Fruit fly (Drosophila melanogaster) whole organism, prepupa: Measurements from ENCODE around the gene Neurl4.

Experiments used
- Blimp-1 ChIP-seq: fragments of 200-800 bp; sonication (Bioruptor generic); optimal IDR thresholded peaks from 3 replicates; lab custom pipeline; 2017; ENCODE audit warnings: missing biosample characterization, missing genetic modification characterization, mild to moderate bottlenecking, moderate library complexity, missing genetic modification reagents
- CG10631 ChIP-seq: fragments of 200-800 bp; sonication (Bioruptor generic); optimal IDR thresholded peaks from 2 replicates; lab custom pipeline; 2016; ENCODE audit warnings: missing biosample characterization, missing genetic modification characterization
- CG10669 ChIP-seq: fragments of 200-800 bp; sonication (Bioruptor generic); optimal IDR thresholded peaks from 3 replicates; lab custom pipeline; 2018; ENCODE audit warnings: missing biosample characterization, mild to moderate bottlenecking, missing genetic modification characterization, moderate library complexity
- CG11294 ChIP-seq: fragments of 200-800 bp; sonication (Bioruptor generic); IDR thresholded peaks from 2 replicates; pipeline ENCODE4 v1.3.6; 2022; ENCODE audit warnings: missing biosample characterization, missing genetic modification characterization
- CG11762 ChIP-seq: fragments of 200-800 bp; sonication (Bioruptor generic); optimal IDR thresholded peaks from 3 replicates; lab custom pipeline; 2016; ENCODE audit warnings: missing biosample characterization, missing genetic modification characterization; ENCODE audit not compliant: insufficient read depth
- CG11902 ChIP-seq: fragments of 200-800 bp; sonication (Bioruptor generic); optimal IDR thresholded peaks from 3 replicates; lab custom pipeline; 2016; ENCODE audit warnings: missing biosample characterization, missing genetic modification characterization
- CG15336 ChIP-seq: fragments of 200-800 bp; sonication (Bioruptor generic); IDR thresholded peaks from 2 replicates; pipeline ENCODE4 v1.3.6; 2022; ENCODE audit warnings: missing biosample characterization, missing genetic modification characterization
- CG1621 ChIP-seq: fragments of 200-800 bp; sonication (Bioruptor generic); optimal IDR thresholded peaks from 3 replicates; lab custom pipeline; 2018; ENCODE audit warnings: missing biosample characterization, mild to moderate bottlenecking, missing genetic modification characterization
- CG16779 ChIP-seq: fragments of 200-800 bp; sonication (Bioruptor generic); optimal IDR thresholded peaks from 3 replicates; lab custom pipeline; 2017; ENCODE audit warnings: missing biosample characterization, mild to moderate bottlenecking, missing genetic modification characterization
- CG3032 ChIP-seq: fragments of 200-800 bp; optimal IDR thresholded peaks from 2 replicates; lab custom pipeline; 2019; ENCODE audit warnings: missing biosample characterization, mild to moderate bottlenecking, missing genetic modification characterization, moderate library complexity
- CG32006 ChIP-seq: fragments of 200-800 bp; sonication (Bioruptor generic); optimal IDR thresholded peaks from 3 replicates; lab custom pipeline; 2017; ENCODE audit warnings: missing biosample characterization, mild to moderate bottlenecking, missing genetic modification characterization
- CG34406 ChIP-seq: fragments of 200-800 bp; sonication (Bioruptor generic); optimal IDR thresholded peaks from 3 replicates; lab custom pipeline; 2016; ENCODE audit warnings: missing biosample characterization, missing genetic modification characterization
- CG3919 ChIP-seq: fragments of 200-800 bp; sonication (Bioruptor generic); optimal IDR thresholded peaks from 3 replicates; lab custom pipeline; 2016; ENCODE audit warnings: missing biosample characterization, missing genetic modification characterization
- CG4318 ChIP-seq: fragments of 200-800 bp; sonication (Bioruptor generic); optimal IDR thresholded peaks from 3 replicates; lab custom pipeline; 2017; ENCODE audit warnings: missing biosample characterization, mild to moderate bottlenecking, missing genetic modification characterization
- CG6808 ChIP-seq: fragments of 200-800 bp; sonication (Bioruptor generic); optimal IDR thresholded peaks from 3 replicates; lab custom pipeline; 2017; ENCODE audit warnings: missing biosample characterization, missing genetic modification characterization, mild to moderate bottlenecking, moderate library complexity, missing genetic modification reagents
- CG6854 ChIP-seq: fragments of 200-800 bp; sonication (Bioruptor generic); optimal IDR thresholded peaks from 2 replicates; lab custom pipeline; 2017; ENCODE audit warnings: missing biosample characterization, mild to moderate bottlenecking, missing genetic modification characterization
- CG7368 ChIP-seq: fragments of 200-800 bp; sonication (Bioruptor generic); optimal IDR thresholded peaks from 3 replicates; lab custom pipeline; 2016; ENCODE audit warnings: missing biosample characterization, missing genetic modification characterization
- CG8319 ChIP-seq: fragments of 200-800 bp; sonication (Bioruptor generic); optimal IDR thresholded peaks from 3 replicates; lab custom pipeline; 2016; ENCODE audit warnings: missing biosample characterization, missing genetic modification characterization
- CG8632 ChIP-seq: fragments of 200-800 bp; sonication (Bioruptor generic); optimal IDR thresholded peaks from 3 replicates; lab custom pipeline; 2016; ENCODE audit warnings: missing biosample characterization, missing genetic modification characterization
- CG9139 ChIP-seq: fragments of 200-800 bp; sonication (Bioruptor generic); optimal IDR thresholded peaks from 3 replicates; lab custom pipeline; 2017; ENCODE audit warnings: missing biosample characterization, mild to moderate bottlenecking, missing genetic modification characterization
- Eip75B ChIP-seq: fragments of 200-800 bp; sonication (Bioruptor generic); optimal IDR thresholded peaks from 3 replicates; lab custom pipeline; 2016; ENCODE audit warnings: missing biosample characterization, missing genetic modification characterization
- Eip78C ChIP-seq: fragments of 200-800 bp; sonication (Bioruptor generic); peaks from one replicate; lab custom pipeline; 2016; ENCODE audit warnings: missing biosample characterization, missing genetic modification characterization
- Ets21C ChIP-seq: fragments of 200-800 bp; sonication (Bioruptor generic); optimal IDR thresholded peaks from 3 replicates; lab custom pipeline; 2016; ENCODE audit warnings: missing biosample characterization, missing genetic modification characterization
- Gug ChIP-seq: fragments of 200-800 bp; sonication (Bioruptor generic); IDR thresholded peaks from 2 replicates; pipeline ENCODE4 v1.3.6; 2022; ENCODE audit warnings: missing biosample characterization, missing genetic modification characterization
- Hr38 ChIP-seq: sonication (Bioruptor generic); optimal IDR thresholded peaks from 2 replicates; lab custom pipeline; 2016; ENCODE audit warnings: missing biosample characterization, missing genetic modification characterization
- Hr39 ChIP-seq: fragments of 200-800 bp; sonication (Bioruptor generic); optimal IDR thresholded peaks from 2 replicates; lab custom pipeline; 2016; ENCODE audit warnings: missing biosample characterization, missing genetic modification characterization
- Lpt ChIP-seq: fragments of 200-800 bp; sonication (Bioruptor generic); optimal IDR thresholded peaks from 3 replicates; lab custom pipeline; 2016; ENCODE audit warnings: missing biosample characterization, missing genetic modification characterization
- Met ChIP-seq: fragments of 200-800 bp; sonication (Bioruptor generic); optimal IDR thresholded peaks from 3 replicates; lab custom pipeline; 2016; ENCODE audit warnings: missing biosample characterization, missing genetic modification characterization
- OdsH ChIP-seq: fragments of 200-800 bp; sonication (Bioruptor generic); optimal IDR thresholded peaks from 3 replicates; lab custom pipeline; 2016; ENCODE audit warnings: missing biosample characterization, missing genetic modification characterization
- Smox ChIP-seq: fragments of 200-800 bp; sonication (Bioruptor generic); optimal IDR thresholded peaks from 3 replicates; lab custom pipeline; 2016; ENCODE audit warnings: missing biosample characterization, missing genetic modification characterization
- Sox102F ChIP-seq: fragments of 200-800 bp; sonication (Bioruptor generic); optimal IDR thresholded peaks from 2 replicates; lab custom pipeline; 2016; ENCODE audit warnings: missing biosample characterization, mild to moderate bottlenecking, missing genetic modification characterization
- Sox14 ChIP-seq: fragments of 200-800 bp; sonication (Bioruptor generic); optimal IDR thresholded peaks from 3 replicates; lab custom pipeline; 2016; ENCODE audit warnings: missing biosample characterization, missing genetic modification characterization
- achi ChIP-seq: fragments of 200-800 bp; sonication (Bioruptor generic); optimal IDR thresholded peaks from 3 replicates; lab custom pipeline; 2016; ENCODE audit warnings: missing biosample characterization, missing genetic modification characterization
- acj6 ChIP-seq: fragments of 200-800 bp; sonication (Bioruptor generic); optimal IDR thresholded peaks from 3 replicates; lab custom pipeline; 2016; ENCODE audit warnings: missing biosample characterization, missing genetic modification characterization
- cyc ChIP-seq: fragments of 200-800 bp; sonication (Bioruptor generic); optimal IDR thresholded peaks from 3 replicates; lab custom pipeline; 2016; ENCODE audit warnings: missing biosample characterization, missing genetic modification characterization
- dac ChIP-seq: fragments of 200-800 bp; sonication (Bioruptor generic); optimal IDR thresholded peaks from 2 replicates; lab custom pipeline; 2017; ENCODE audit warnings: missing biosample characterization, mild to moderate bottlenecking, missing genetic modification characterization
- dsx ChIP-seq: fragments of 200-800 bp; optimal IDR thresholded peaks from 3 replicates; lab custom pipeline; 2019; ENCODE audit warnings: missing biosample characterization, mild to moderate bottlenecking, missing genetic modification characterization, moderate library complexity; ENCODE audit not compliant: poor library complexity, severe bottlenecking
- eg ChIP-seq: fragments of 200-800 bp; sonication (Bioruptor generic); IDR thresholded peaks from 3 replicates; pipeline ENCODE4 v1.3.6; 2022; ENCODE audit warnings: missing biosample characterization, missing genetic modification characterization
- fd59A ChIP-seq: fragments of 200-800 bp; sonication (Bioruptor generic); optimal IDR thresholded peaks from 2 replicates; lab custom pipeline; 2017; ENCODE audit warnings: missing biosample characterization, mild to moderate bottlenecking, missing genetic modification characterization, missing genetic modification reagents
- fd85E ChIP-seq: fragments of 200-800 bp; sonication (Bioruptor generic); optimal IDR thresholded peaks from 3 replicates; lab custom pipeline; 2016; ENCODE audit warnings: missing biosample characterization, missing genetic modification characterization
- fkh ChIP-seq: fragments of 200-800 bp; sonication (Bioruptor generic); optimal IDR thresholded peaks from 3 replicates; lab custom pipeline; 2017; ENCODE audit warnings: missing biosample characterization, mild to moderate bottlenecking, missing genetic modification characterization, moderate library complexity
- lz ChIP-seq: fragments of 200-800 bp; sonication (Bioruptor generic); optimal IDR thresholded peaks from 3 replicates; lab custom pipeline; 2016; ENCODE audit warnings: missing biosample characterization, missing genetic modification characterization
- net ChIP-seq: fragments of 200-800 bp; sonication (Bioruptor generic); optimal IDR thresholded peaks from 3 replicates; lab custom pipeline; 2016; ENCODE audit warnings: missing biosample characterization, missing genetic modification characterization
- pdm3 ChIP-seq: fragments of 200-800 bp; sonication (Bioruptor generic); optimal IDR thresholded peaks from 3 replicates; lab custom pipeline; 2016; ENCODE audit warnings: missing biosample characterization, missing genetic modification characterization
- salr ChIP-seq, 2 experiments: fragments of 200-800 bp; sonication (Bioruptor generic); optimal IDR thresholded peaks; 3 replicates each; lab custom pipeline; 2016 to 2018; ENCODE audit warnings: missing biosample characterization in 2 of 2, missing genetic modification characterization in 2 of 2, mild to moderate bottlenecking in 1 of 2
- spab ChIP-seq: fragments of 200-800 bp; sonication (Bioruptor generic); optimal IDR thresholded peaks from 2 replicates; lab custom pipeline; 2017; ENCODE audit warnings: missing biosample characterization, mild to moderate bottlenecking, missing genetic modification characterization, missing genetic modification reagents
- ss ChIP-seq, 2 experiments: fragments of 200-800 bp; sonication (Bioruptor generic); optimal IDR thresholded peaks; 2 replicates in 1 of 2; 3 replicates in 1 of 2; lab custom pipeline; 2017 to 2018; ENCODE audit warnings: mild to moderate bottlenecking in 2 of 2, missing biosample characterization in 2 of 2, missing genetic modification characterization in 2 of 2, moderate library complexity in 1 of 2
- svp ChIP-seq: fragments of 200-800 bp; sonication (Bioruptor generic); peaks from one replicate; lab custom pipeline; 2016; ENCODE audit warnings: missing biosample characterization, missing genetic modification characterization
- topi ChIP-seq: fragments of 200-800 bp; sonication (Bioruptor generic); optimal IDR thresholded peaks from 3 replicates; lab custom pipeline; 2016; ENCODE audit warnings: missing biosample characterization, missing genetic modification characterization
- vri ChIP-seq: fragments of 200-800 bp; sonication (Bioruptor generic); optimal IDR thresholded peaks from 3 replicates; lab custom pipeline; 2016; ENCODE audit warnings: missing biosample characterization, mild to moderate bottlenecking, missing genetic modification characterization

Neurl4 gene

DNA sequence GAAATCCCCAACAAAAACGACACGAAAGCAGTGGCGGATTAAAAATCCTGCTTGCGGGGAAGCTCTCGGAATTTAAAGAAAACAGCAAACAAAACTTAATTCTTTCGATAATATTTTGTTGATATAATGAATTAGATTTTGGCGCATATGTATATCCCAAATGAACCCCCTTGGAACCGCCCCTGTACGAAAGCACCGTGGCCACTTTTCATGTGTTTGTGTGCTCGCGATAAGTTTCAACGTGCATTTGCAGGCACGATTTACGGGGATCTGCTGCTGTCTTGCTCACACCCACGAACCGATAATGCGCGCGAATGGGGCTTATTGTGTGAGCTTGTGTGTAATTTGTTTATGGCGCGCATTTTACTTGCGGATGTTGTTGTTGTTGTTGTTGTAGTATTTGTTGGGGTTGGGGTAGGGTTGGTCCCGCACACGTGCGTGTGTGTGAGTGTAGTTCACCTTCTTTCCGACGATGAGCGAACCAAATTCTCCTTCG is 44.7 kb downstream of the Neurl4 start (continued):
- peak; percentile 97 for TF ChIP-seq fd59A (GFP tag; lab: Kevin White, UChicago)
- peak; percentile 97 for TF ChIP-seq CG8632 (GFP tag; lab: Kevin White, UChicago)
- peak; percentile 98 for TF ChIP-seq CG7368 (GFP tag; lab: Kevin White, UChicago)
- TF ChIP-seq pdm3: peak; percentile 99
- TF ChIP-seq spab (GFP tag; lab: Kevin White, UChicago): peak; percentile 96
- TF ChIP-seq CG34406 (GFP tag; lab: Kevin White, UChicago): peak; percentile 98
- TF ChIP-seq dsx: peak; percentile 90
- peak; percentile 79 for TF ChIP-seq Blimp-1

DNA sequence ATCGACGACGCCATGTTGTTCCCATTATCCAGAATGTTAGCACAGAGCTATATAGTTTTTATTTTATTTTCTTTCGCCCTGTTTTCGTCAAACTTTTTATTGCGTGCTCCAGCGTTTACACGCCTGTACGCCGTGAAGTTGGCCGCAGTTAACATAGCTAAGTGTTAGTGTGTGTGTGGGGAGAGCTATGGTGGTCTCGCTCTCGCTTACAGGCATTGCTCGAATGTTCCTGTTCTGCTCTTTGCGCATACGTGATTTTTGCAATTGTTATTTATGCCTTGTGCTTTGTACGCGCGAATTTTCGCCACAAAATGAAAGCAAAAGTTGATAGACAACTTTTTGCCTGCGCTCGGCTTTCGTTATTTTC is 45.7 kb downstream of the Neurl4 start:
- no peak for TF ChIP-seq Sox102F
- no peak; the same call in 1 of the 2 replicates for TF ChIP-seq CG15336 (GFP tag; lab: Robert Waterston, UW)
- no peak for TF ChIP-seq OdsH (GFP tag; lab: Kevin White, UChicago)
- TF ChIP-seq cyc (GFP tag; lab: Kevin White, UChicago): no peak
- no peak for TF ChIP-seq CG6808
- TF ChIP-seq eg: peak; percentile 34
- TF ChIP-seq topi (GFP tag; lab: Kevin White, UChicago): peak; percentile 5
- TF ChIP-seq CG3919: no peak
- TF ChIP-seq spab (GFP tag; lab: Kevin White, UChicago): no peak
- no peak for TF ChIP-seq Eip75B (GFP tag; lab: Kevin White, UChicago)
- TF ChIP-seq CG10669 (GFP tag; lab: Kevin White, UChicago): no peak
- peak; percentile 16 for TF ChIP-seq CG8632 (GFP tag; lab: Kevin White, UChicago)
- no peak for TF ChIP-seq Smox (GFP tag; lab: Kevin White, UChicago)
- TF ChIP-seq vri (GFP tag; lab: Kevin White, UChicago): peak; percentile 26
- no peak for TF ChIP-seq Ets21C
- no peak for TF ChIP-seq CG8319 (GFP tag; lab: Kevin White, UChicago)
- no peak for TF ChIP-seq CG7368 (GFP tag; lab: Kevin White, UChicago)
- peak; percentile 1 for TF ChIP-seq CG10631 (GFP tag; lab: Kevin White, UChicago)
- TF ChIP-seq Hr39 (GFP tag; lab: Kevin White, UChicago): no peak
- TF ChIP-seq Met (GFP tag; lab: Kevin White, UChicago): peak; percentile 5
- no peak for TF ChIP-seq lz
- no peak for TF ChIP-seq Gug
- TF ChIP-seq fd85E (GFP tag; lab: Kevin White, UChicago): peak; percentile 4
- TF ChIP-seq CG11762 (GFP tag; lab: Kevin White, UChicago): no peak
- no peak for TF ChIP-seq Hr38
- peak; percentile 74 for TF ChIP-seq Eip78C
- peak; percentile 24 for TF ChIP-seq fkh (GFP tag; lab: Kevin White, UChicago)
- no peak for TF ChIP-seq CG32006
- TF ChIP-seq net: peak; percentile 21
- no peak for TF ChIP-seq CG11902 (GFP tag; lab: Kevin White, UChicago)
- no peak for TF ChIP-seq CG6854 (GFP tag; lab: Kevin White, UChicago)
- peak; percentile 96 for TF ChIP-seq Blimp-1
- TF ChIP-seq CG11294 (GFP tag; lab: Robert Waterston, UW): no peak
- TF ChIP-seq acj6 (GFP tag; lab: Kevin White, UChicago): no peak
- TF ChIP-seq CG9139: peak; percentile 26
- peak; percentile 13 for TF ChIP-seq Lpt (GFP tag; lab: Kevin White, UChicago)
- TF ChIP-seq Sox14 (GFP tag; lab: Kevin White, UChicago): peak; percentile 35
- peak; percentile 21 for TF ChIP-seq dac (GFP tag; lab: Kevin White, UChicago)
- TF ChIP-seq CG16779 (tag; lab: Kevin White, UChicago): no peak
- peak in 1 of 2 experiments; percentile 25 for TF ChIP-seq ss (GFP tag; optimal IDR thresholded peaks at IDR 0.05; lab: Kevin White, UChicago)
- no peak for TF ChIP-seq achi (GFP tag; lab: Kevin White, UChicago)
- no peak for TF ChIP-seq svp
- TF ChIP-seq CG3032 (tag; lab: Kevin White, UChicago): no peak
- no peak for TF ChIP-seq CG4318 (GFP tag; lab: Kevin White, UChicago)
- peak; percentile 66 for TF ChIP-seq CG1621 (tag; lab: Kevin White, UChicago)
- TF ChIP-seq salr (GFP tag; optimal IDR thresholded peaks at IDR 0.05; lab: Kevin White, UChicago): peak in 1 of 2 experiments; percentile 33
